Fruit fly (Drosophila melanogaster) S2 (cell line): ENCODE results near the gene CG15332.

Experiments
- CG8478 ChIP-seq: fragments of >200 bp; optimal IDR thresholded peaks from 2 replicates; lab custom pipeline; 2018
- CTCF ChIP-seq, 2 experiments: fragments of >200 bp; optimal IDR thresholded peaks; 2 replicates each; lab custom pipeline; 2018

- TF ChIP-seq CTCF (optimal IDR thresholded peaks at IDR 0.05; lab: Kevin White, UChicago) (no peak), CG8478 (lab: Kevin White, UChicago) (no peak)
Measured at dm6 chrX:7930236-7931027, 25.4 kb downstream of the CG15332 start.
